Worm (Caenorhabditis elegans) whole organism, midembryonic: Measurements from ENCODE around the gene K07G6.1.

Experiments
- T22C8.4 ChIP-seq: fragments of 200-800 bp; sonication (Bioruptor generic); IDR thresholded peaks from 2 replicates; pipeline ENCODE4 v1.3.6; 2022; ENCODE audit warnings: missing genetic modification characterization, missing compliant biosample characterization
- cog-1 ChIP-seq: sonication (generic microtip); optimal IDR thresholded peaks from 2 replicates; lab custom pipeline; 2016; ENCODE audit warnings: missing genetic modification characterization, missing compliant biosample characterization
- klf-2 ChIP-seq: fragments of 200-800 bp; sonication (Bioruptor generic); conservative IDR thresholded peaks from 2 replicates; pipeline ENCODE4 v1.3.6; 2022; ENCODE audit warnings: missing genetic modification reagents, missing genetic modification characterization, missing compliant biosample characterization
- tab-1 ChIP-seq: fragments of 200-800 bp; sonication (Bioruptor generic); IDR thresholded peaks from 2 replicates; pipeline ENCODE4 v1.3.6; 2022; ENCODE audit warnings: missing genetic modification characterization, missing compliant biosample characterization

ce11 chrII:1692827-1693226 is 48.5 kb upstream of the K07G6.1 start, which contains the start of gene fbxc-21:
- no peak for TF ChIP-seq klf-2 (GFP tag; lab: Robert Waterston, UW)
- TF ChIP-seq T22C8.4 (GFP tag; lab: Robert Waterston, UW): no peak
- TF ChIP-seq cog-1 (tag; lab: Kevin White, UChicago): no peak
- no peak for TF ChIP-seq tab-1 (GFP tag; lab: Robert Waterston, UW)
